Fruit fly (Drosophila melanogaster): ENCODE results near the gene Alr.

The Alr gene

DNA sequence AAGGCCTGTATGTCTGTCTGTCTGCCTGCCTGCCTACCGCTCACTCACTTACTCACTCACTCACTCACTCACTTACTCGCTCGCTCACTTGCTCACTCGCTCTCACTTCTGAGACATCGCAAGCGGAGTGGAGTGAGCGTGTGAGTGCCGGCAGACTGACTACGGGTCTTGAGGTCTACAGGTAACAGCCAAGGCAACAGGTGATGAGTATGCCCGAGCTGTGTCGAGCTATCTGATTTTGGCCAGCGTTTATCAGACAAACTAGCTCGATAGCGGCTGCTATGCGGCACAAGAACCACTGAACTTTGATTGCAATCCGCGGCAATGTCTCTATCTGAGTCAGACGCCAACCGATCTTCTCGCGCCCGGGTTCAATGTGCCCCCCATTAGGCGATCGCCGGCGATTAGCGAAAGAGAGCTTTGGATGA lies 6.1 kb downstream of the Alr start (continued):
- TF ChIP-seq Rx (GFP tag; IDR thresholded peaks at IDR 0.05) = no peak
- no peak for TF ChIP-seq kni (GFP tag; optimal IDR thresholded peaks at IDR 0.05)
- no peak for TF ChIP-seq CG32772 (GFP tag; IDR thresholded peaks at IDR 0.05)
- TF ChIP-seq Pdp1 (GFP tag; optimal IDR thresholded peaks at IDR 0.05) = no peak
- TF ChIP-seq chinmo (GFP tag; IDR thresholded peaks at IDR 0.05; ENCODE audit: partially characterized antibody) = 0 out of 4 replicates have a peak, but pooled peaks have one; percentile 69
- TF ChIP-seq CG30403 (GFP tag; optimal IDR thresholded peaks at IDR 0.05) = no peak
- TF ChIP-seq CG11085 (GFP tag; IDR thresholded peaks at IDR 0.05) = no peak
- peak; percentile 20 for TF ChIP-seq CG13287 (GFP tag; IDR thresholded peaks at IDR 0.05; ENCODE audit: partially characterized antibody)
- no peak for TF ChIP-seq CG2116 (GFP tag; optimal IDR thresholded peaks at IDR 0.05)
- TF ChIP-seq sd (tag; optimal IDR thresholded peaks at IDR 0.05) = peak; percentile 36
- TF ChIP-seq CG10267 (tag; optimal IDR thresholded peaks at IDR 0.05) = no peak
- no peak for TF ChIP-seq CG1792 (GFP tag; optimal IDR thresholded peaks at IDR 0.05)
- no peak for TF ChIP-seq tx (GFP tag; optimal IDR thresholded peaks at IDR 0.05)
- no peak for TF ChIP-seq H2.0 (GFP tag; IDR thresholded peaks at IDR 0.05)
- TF ChIP-seq amos (GFP tag; IDR thresholded peaks at IDR 0.05; ENCODE audit: partially characterized antibody) = no peak
- no peak for TF ChIP-seq vfl (GFP tag; optimal IDR thresholded peaks at IDR 0.05)
- TF ChIP-seq CG8478 (optimal IDR thresholded peaks at IDR 0.05) = peak; percentile 64
- no peak for TF ChIP-seq crp (GFP tag; optimal IDR thresholded peaks at IDR 0.05)
- peak; percentile 56 for TF ChIP-seq mirr (GFP tag; optimal IDR thresholded peaks at IDR 0.05)
- TF ChIP-seq CG18262 (tag; optimal IDR thresholded peaks at IDR 0.05) = no peak
- TF ChIP-seq Doc2 (GFP tag; IDR thresholded peaks at IDR 0.05) = no peak
- no peak for TF ChIP-seq Xbp1 (GFP tag; optimal IDR thresholded peaks at IDR 0.05)
- no peak for TF ChIP-seq Mad (GFP tag; optimal IDR thresholded peaks at IDR 0.05)
- no peak for TF ChIP-seq CG12391 (tag; optimal IDR thresholded peaks at IDR 0.05)
- TF ChIP-seq tna (GFP tag; IDR thresholded peaks at IDR 0.05; ENCODE audit: partially characterized antibody) = no peak
- no peak for TF ChIP-seq jumu (GFP tag; optimal IDR thresholded peaks at IDR 0.05)
- TF ChIP-seq h (optimal IDR thresholded peaks at IDR 0.05) = no peak
- TF ChIP-seq eve (GFP tag; optimal IDR thresholded peaks at IDR 0.05) = no peak
- TF ChIP-seq exex (tag; optimal IDR thresholded peaks at IDR 0.05) = peak; percentile 40
- peak; percentile 35 for TF ChIP-seq cwo (GFP tag; optimal IDR thresholded peaks at IDR 0.05)
- no peak for TF ChIP-seq repo (GFP tag; optimal IDR thresholded peaks at IDR 0.05)
- peak in 1 of 2 experiments; percentile 25 for TF ChIP-seq tll (GFP tag; optimal IDR thresholded peaks at IDR 0.05)
- TF ChIP-seq Eip74EF (GFP tag; optimal IDR thresholded peaks at IDR 0.05) = no peak
- TF ChIP-seq Lhr (GFP tag; optimal IDR thresholded peaks at IDR 0.05) = no peak
- no peak for TF ChIP-seq CG14050 (GFP tag; IDR thresholded peaks at IDR 0.05)
- TF ChIP-seq lmd (GFP tag; IDR thresholded peaks at IDR 0.05) = no peak
- TF ChIP-seq crc (GFP tag; optimal IDR thresholded peaks at IDR 0.05) = no peak
- TF ChIP-seq Hr51 (GFP tag; optimal IDR thresholded peaks at IDR 0.05) = no peak
- TF ChIP-seq gro (GFP tag; optimal IDR thresholded peaks at IDR 0.05) = no peak
- TF ChIP-seq dimm (GFP tag; IDR thresholded peaks at IDR 0.05) = no peak
- TF ChIP-seq CrebB (tag; optimal IDR thresholded peaks at IDR 0.05) = no peak
- peak in 1 of 2 experiments; percentile 63 for TF ChIP-seq Hr78 (GFP tag; optimal IDR thresholded peaks at IDR 0.05)
- TF ChIP-seq CG9817 (tag; optimal IDR thresholded peaks at IDR 0.05) = no peak
- TF ChIP-seq CG7963 (GFP tag; IDR thresholded peaks at IDR 0.05; ENCODE audit: partially characterized antibody) = no peak
- no peak for TF ChIP-seq Ets97D (GFP tag; optimal IDR thresholded peaks at IDR 0.05)
- TF ChIP-seq CG6175 (GFP tag; IDR thresholded peaks at IDR 0.05) = no peak
- no peak for TF ChIP-seq Bteb2 (GFP tag; optimal IDR thresholded peaks at IDR 0.05)
- TF ChIP-seq Sox102F (GFP tag; optimal IDR thresholded peaks at IDR 0.05) = no peak
- TF ChIP-seq CG17568 (GFP tag; optimal IDR thresholded peaks at IDR 0.05) = no peak
- peak; percentile 58 for TF ChIP-seq CG1832 (GFP tag; optimal IDR thresholded peaks at IDR 0.05)
